Worm (Caenorhabditis elegans) whole organism, L4/young adult: ENCODE measurements around the gene mpc-1.

ENCODE experiments used
- W03F9.2 ChIP-seq: fragments of 150-350 bp; optimal IDR thresholded peaks from 2 replicates; lab custom pipeline; 2014; ENCODE audit warnings: missing biosample characterization, missing genetic modification characterization
- dao-5 ChIP-seq: sonication (generic microtip); optimal IDR thresholded peaks from 2 replicates; lab custom pipeline; 2016; ENCODE audit warnings: missing genotype, missing genetic modification characterization, moderate library complexity, missing compliant biosample characterization
- him-1 ChIP-seq: sonication (generic microtip); optimal IDR thresholded peaks from 2 replicates; lab custom pipeline; 2016; ENCODE audit warnings: missing genotype, missing genetic modification reagents, missing genetic modification characterization, missing compliant biosample characterization

mpc-1 gene

DNA sequence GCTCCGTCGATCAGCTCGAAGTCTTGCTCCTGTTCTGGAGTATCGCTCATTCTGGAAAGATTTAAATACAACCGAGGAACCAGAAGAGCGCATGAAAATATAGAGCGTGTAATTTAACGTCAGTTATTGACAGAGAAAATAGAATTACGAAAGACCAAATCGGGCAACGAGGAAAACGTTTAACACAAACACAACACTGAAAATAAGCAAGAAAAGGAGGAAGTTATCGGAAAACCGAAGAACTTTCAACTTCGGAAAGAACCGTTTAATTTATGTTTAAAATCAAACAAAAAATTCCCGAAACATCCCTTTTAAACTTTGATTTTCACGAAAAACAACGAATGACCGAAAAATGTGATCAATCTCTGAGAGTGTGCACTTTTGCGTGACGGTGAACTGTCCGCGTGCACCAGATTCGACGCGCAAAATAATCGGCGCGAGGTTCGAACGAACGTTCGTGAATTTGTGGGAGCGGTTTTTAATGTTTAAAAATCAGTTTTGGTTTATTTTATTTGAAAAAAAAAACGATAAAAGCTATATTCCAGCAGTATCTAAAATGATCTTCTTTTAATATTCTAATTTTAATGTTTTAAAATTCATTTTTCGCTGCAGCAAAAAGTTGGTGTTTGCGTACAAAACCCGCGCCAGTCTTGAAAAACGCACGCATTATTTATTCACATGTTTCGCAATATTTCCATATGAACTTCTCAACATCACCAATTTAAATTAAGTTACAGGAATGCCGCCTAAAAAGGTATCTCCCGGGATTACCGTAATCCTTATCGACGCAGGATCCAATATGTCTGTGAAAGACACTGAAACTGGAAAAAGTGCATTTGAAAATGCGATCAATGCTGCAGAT is 6.1 kb downstream of the mpc-1 start, which contains the start of the genes R07E5.7 and cku-80:
Gene R07E5.7, minus strand, starts transcription at position 51 of the 862 bp plus-strand sequence.
Gene cku-80, plus strand, starts transcription at position 732 of the 862 bp plus-strand sequence.
- TF ChIP-seq him-1 (tag; lab: Kevin White, UChicago) = no peak
- TF ChIP-seq dao-5 = no peak
- peak; percentile 73 for TF ChIP-seq W03F9.2 (tag; lab: Kevin White, UChicago)

DNA sequence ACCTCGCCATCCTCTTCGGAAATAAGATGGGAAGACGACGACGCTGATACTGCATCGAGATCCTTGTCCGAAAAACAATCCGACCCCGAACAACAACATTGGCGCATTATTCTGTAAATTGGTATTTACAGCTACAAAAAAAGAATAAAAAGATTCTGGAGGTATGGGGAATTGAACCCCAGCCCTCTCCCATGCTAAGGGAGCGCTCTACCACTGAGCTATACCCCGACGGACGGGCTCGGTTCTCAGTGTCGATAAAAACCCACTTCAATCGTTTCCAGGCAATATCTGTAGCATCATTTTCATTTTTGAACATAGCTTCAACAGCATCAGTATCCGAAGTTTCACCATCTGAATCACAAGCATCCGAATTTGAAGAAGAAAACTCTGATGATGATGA is 15.5 kb downstream of the mpc-1 start:
- TF ChIP-seq W03F9.2 (tag; lab: Kevin White, UChicago) (no peak), dao-5 (no peak), him-1 (tag; lab: Kevin White, UChicago) (no peak)

DNA sequence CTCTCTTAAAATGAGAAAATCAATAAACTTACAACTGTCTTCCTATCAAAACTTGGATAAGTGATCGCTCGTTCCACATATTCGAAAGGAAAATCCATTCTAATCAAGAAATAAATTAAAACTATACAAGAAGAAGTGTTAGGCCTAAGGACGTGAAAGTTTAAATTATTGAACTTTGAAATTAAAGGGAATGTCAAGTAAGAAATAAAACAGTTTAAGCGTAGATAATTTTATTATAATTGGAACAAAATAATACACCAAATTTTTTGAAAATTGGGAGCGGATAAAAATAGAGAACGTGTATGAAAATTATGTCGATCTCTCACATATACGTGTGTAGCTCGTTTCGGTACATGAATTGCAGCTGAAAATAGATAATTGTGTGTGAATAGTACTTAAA is 16.1 kb downstream of the mpc-1 start, which contains the start of gene C28A5.6:
Gene C28A5.6, minus strand, starts transcription at position 101 of the 400 bp plus-strand sequence.
- TF ChIP-seq W03F9.2 (tag; lab: Kevin White, UChicago) = no peak

DNA sequence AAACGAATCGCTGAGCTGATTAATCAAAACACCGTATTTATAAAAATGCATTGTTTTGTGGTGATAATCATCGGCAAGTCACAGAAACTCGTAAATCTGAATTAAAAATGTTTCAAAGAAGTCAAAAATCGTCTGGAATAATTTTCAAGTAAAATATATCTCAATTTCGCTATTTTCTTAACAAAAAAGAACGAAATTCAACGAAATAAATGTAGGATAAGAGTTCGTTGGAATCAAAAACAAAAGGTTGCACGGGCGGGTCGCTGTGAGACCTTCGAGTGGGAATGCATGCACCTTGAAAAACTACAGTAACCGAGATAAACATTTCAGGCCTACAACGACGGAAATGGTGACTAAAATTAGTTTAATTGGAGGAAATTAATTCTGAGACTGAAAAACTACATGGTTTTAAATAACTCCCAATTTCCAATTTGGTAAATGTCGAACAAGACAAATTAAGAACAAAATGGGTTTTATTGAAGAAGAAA is 21.1 kb downstream of the mpc-1 start, which contains the start of gene C28A5.1:
Gene C28A5.1, minus strand, starts transcription at position 51 of the 488 bp plus-strand sequence.
- no peak for TF ChIP-seq dao-5
- peak; percentile 52 for TF ChIP-seq W03F9.2 (tag; lab: Kevin White, UChicago)
- no peak for TF ChIP-seq him-1 (tag; lab: Kevin White, UChicago)

DNA sequence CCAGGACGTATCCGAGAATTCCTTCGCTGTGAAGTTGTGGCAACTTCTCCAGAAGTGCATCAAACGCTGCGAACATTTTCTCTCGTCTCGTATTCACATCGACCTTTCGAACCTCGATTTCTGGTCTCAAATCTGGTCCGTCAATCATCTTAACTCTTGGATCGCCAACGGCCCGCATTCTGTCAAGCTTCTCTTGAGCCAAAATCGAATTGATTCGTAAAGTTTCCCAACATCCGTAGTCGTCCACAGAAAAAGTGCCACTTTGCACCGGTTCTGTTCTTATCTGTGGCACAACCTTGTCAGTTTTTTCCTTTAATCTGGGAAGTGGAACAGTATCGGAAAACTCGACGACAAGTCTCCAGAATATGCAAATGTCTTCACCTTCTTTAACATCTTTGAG is 22.0 kb downstream of the mpc-1 start:
- no peak for TF ChIP-seq W03F9.2 (tag; lab: Kevin White, UChicago)
- TF ChIP-seq dao-5 = no peak
- no peak for TF ChIP-seq him-1 (tag; lab: Kevin White, UChicago)

DNA sequence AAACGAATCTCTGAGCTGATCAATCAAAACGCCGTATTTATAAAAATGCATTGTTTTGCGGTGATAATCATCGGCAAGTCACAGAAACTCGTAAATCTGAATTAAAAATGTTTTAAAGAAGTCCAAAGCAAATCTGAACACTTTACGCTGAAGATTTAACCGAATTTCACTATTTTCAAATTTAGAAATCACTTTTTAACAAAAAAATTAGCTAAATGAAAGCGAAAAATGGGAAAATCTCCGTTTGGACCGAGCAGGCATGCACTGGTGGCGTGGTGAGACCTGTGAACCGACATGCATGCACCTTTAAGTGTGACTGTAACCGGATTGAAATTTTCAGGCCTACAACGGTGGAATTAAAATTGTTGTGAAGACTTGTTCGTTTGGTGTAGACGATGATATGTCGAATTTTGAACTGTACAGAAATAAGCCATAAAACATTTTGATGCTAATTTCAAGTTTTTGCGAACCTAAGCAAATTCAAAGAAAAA is 26.3 kb downstream of the mpc-1 start, which contains the start of gene C28A5.2:
Gene C28A5.2, minus strand, starts transcription at position 51 of the 491 bp plus-strand sequence.
- TF ChIP-seq W03F9.2 (tag; lab: Kevin White, UChicago) (no peak), dao-5 (no peak), him-1 (tag; lab: Kevin White, UChicago) (no peak)

DNA sequence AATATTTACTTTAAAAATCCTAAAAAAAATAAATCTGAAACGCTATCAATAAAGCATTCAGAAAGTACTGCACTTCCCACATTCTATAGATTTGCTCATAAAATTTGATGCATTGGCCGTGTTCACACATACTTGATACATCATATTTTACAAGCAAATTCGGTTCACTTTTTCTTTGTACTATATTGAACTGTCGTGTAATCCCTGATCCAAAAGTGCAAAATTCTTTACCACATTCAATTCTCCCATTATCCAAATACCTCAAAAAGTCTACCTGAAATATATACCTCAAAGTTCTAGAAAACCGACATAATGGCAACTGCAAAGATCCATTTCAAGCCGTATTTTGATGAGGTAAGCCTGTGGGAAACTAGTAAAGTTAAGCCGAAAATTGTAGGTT is 28.5 kb downstream of the mpc-1 start, which contains the start of gene nex-3:
Gene nex-3, plus strand, starts transcription at position 301 of the 400 bp plus-strand sequence.
- TF ChIP-seq him-1 (tag; lab: Kevin White, UChicago) (no peak), W03F9.2 (tag; lab: Kevin White, UChicago) (no peak)

ce11 chrIII:4444492-4444891 is 31.2 kb downstream of the mpc-1 start:
- TF ChIP-seq dao-5 = no peak
- TF ChIP-seq him-1 (tag; lab: Kevin White, UChicago) = no peak
- TF ChIP-seq W03F9.2 (tag; lab: Kevin White, UChicago) = no peak

ce11 chrIII:4448029-4448428 is 34.8 kb downstream of the mpc-1 start:
- TF ChIP-seq dao-5 (no peak), W03F9.2 (tag; lab: Kevin White, UChicago) (no peak), him-1 (tag; lab: Kevin White, UChicago) (no peak)

ce11 chrIII:4449357-4449756 is 36.1 kb downstream of the mpc-1 start:
- TF ChIP-seq him-1 (tag; lab: Kevin White, UChicago) (no peak), dao-5 (peak; percentile 34), W03F9.2 (tag; lab: Kevin White, UChicago) (peak; percentile 15)

DNA sequence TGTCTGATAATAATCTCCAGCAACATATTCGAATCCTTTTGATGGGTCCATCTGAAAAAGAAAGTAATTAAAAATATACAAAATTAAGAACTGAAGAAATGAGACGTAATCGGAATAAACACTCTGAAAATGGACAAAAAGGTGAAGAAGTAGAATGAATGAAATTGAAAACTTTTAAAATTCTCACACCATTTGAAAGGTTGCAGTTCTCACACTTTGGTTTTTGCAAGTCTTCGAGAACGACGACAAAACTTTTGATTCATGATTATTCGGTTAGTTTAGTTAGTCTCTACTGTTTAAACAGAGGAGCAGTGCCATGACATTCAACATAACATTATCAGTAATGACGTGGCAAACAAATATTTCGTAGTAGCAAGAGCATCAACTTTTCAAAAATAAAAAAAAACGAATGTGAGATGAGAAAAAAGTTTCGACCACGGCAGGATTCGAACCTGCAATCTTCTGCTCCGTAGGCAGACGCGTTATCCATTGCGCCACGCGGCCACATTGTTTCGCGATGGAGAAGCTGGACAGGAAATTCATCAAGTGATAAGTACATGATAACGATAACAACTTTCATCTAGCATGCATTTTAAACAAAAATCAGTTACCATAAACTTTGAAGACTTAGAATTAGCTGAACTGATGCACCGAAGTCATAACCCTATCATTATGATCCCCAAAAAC is 36.8 kb downstream of the mpc-1 start, which contains the start of gene ceh-43:
Gene ceh-43, minus strand, starts transcription at position 51 of the 687 bp plus-strand sequence.
- TF ChIP-seq W03F9.2 (tag; lab: Kevin White, UChicago) (no peak), him-1 (tag; lab: Kevin White, UChicago) (no peak), dao-5 (no peak)

- TF ChIP-seq dao-5 = no peak
- no peak for TF ChIP-seq him-1 (tag; lab: Kevin White, UChicago)
- TF ChIP-seq W03F9.2 (tag; lab: Kevin White, UChicago) = no peak
Measured at ce11 chrIII:4450773-4451423, 37.6 kb downstream of the mpc-1 start.

ce11 chrIII:4452749-4453148 is 39.5 kb downstream of the mpc-1 start:
- TF ChIP-seq W03F9.2 (tag; lab: Kevin White, UChicago) (no peak), dao-5 (no peak), him-1 (tag; lab: Kevin White, UChicago) (no peak)
